Fruit fly (Drosophila melanogaster) S2 (cell line): ENCODE measurements around the gene CG43249.

Source experiments
- CG8478 ChIP-seq: fragments of >200 bp; optimal IDR thresholded peaks from 2 replicates; lab custom pipeline; 2018
- CTCF ChIP-seq, 2 experiments: fragments of >200 bp; optimal IDR thresholded peaks; 2 replicates each; lab custom pipeline; 2018

- TF ChIP-seq CTCF (optimal IDR thresholded peaks at IDR 0.05; lab: Kevin White, UChicago) (no peak), CG8478 (no peak)
These were observed 30.8 kb downstream of the CG43249 start for dm6 chr3L:16334876-16335275.
